Fruit fly (Drosophila melanogaster) whole organism, wandering third instar larva: ENCODE data around the gene pip.

Source experiments
- Hr83 ChIP-seq: fragments of 200-300 bp; sonication (Bioruptor generic); optimal IDR thresholded peaks from 2 replicates; lab custom pipeline; 2016; ENCODE audit warnings: missing biosample characterization, mild to moderate bottlenecking, missing genetic modification characterization, moderate library complexity; ENCODE audit not compliant: poor library complexity, severe bottlenecking
- Myc ChIP-seq: fragments of >200 bp; optimal IDR thresholded peaks from 2 replicates; lab custom pipeline; 2017
- OdsH ChIP-seq: fragments of 200-800 bp; sonication (Bioruptor generic); optimal IDR thresholded peaks from 2 replicates; lab custom pipeline; 2016; ENCODE audit warnings: missing biosample characterization, mild to moderate bottlenecking, missing genetic modification characterization
- br ChIP-seq: fragments of 200-800 bp; sonication (Bioruptor generic); optimal IDR thresholded peaks from 2 replicates; lab custom pipeline; 2016; ENCODE audit warnings: missing biosample characterization, missing genetic modification characterization
- jim ChIP-seq: fragments of 175-275, 200-325 bp; sonication (Bioruptor generic); optimal IDR thresholded peaks from 2 replicates; lab custom pipeline; 2016; ENCODE audit warnings: missing biosample characterization, mild to moderate bottlenecking, missing genetic modification characterization
- psq ChIP-seq: fragments of 200-800 bp; sonication (Bioruptor generic); optimal IDR thresholded peaks from 3 replicates; lab custom pipeline; 2017; ENCODE audit warnings: missing biosample characterization, mild to moderate bottlenecking, missing genetic modification characterization, moderate library complexity
- tai ChIP-seq: sonication (Bioruptor generic); optimal IDR thresholded peaks from 2 replicates; lab custom pipeline; 2016; ENCODE audit warnings: missing biosample characterization, missing genetic modification characterization
- usp ChIP-seq: fragments of >200 bp; optimal IDR thresholded peaks from 2 replicates; lab custom pipeline; 2017; ENCODE audit warnings: missing biosample characterization, missing genetic modification characterization
- woc ChIP-seq: sonication (Bioruptor generic); optimal IDR thresholded peaks from 2 replicates; lab custom pipeline; 2016; ENCODE audit warnings: missing biosample characterization, mild to moderate bottlenecking, missing genetic modification characterization

DNA sequence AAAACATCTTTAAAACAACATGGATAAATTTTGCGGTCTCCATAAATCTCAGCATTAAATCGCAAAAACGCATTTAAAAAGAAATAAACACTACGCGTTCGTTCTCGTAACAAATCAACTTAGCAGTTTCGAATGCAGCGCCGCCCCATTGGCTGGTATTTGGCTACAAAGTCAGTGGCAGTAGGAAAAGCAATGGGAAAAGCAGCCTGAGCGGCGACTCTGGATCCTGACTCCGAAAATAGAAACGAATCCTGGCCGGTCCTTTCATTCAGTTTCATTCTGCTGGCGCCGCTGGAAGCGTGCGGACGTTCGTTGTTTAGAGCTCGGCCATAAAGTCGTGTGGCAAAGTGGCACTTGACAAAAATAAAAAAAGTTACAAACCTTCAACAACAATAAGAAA lies 61.9 kb downstream of the pip start, which contains the start of gene CG14086:
- no peak for TF ChIP-seq woc
- TF ChIP-seq jim = no peak
- no peak for TF ChIP-seq usp (GFP tag; lab: Kevin White, UChicago)
- TF ChIP-seq br (GFP tag; lab: Kevin White, UChicago) = no peak
- no peak for TF ChIP-seq tai (GFP tag; lab: Kevin White, UChicago)
- TF ChIP-seq OdsH (GFP tag; lab: Kevin White, UChicago) = no peak
- no peak for TF ChIP-seq Myc
- TF ChIP-seq Hr83 (GFP tag; lab: Kevin White, UChicago) = no peak
- TF ChIP-seq psq = no peak
